Worm (Caenorhabditis elegans) whole organism, L2 larva: ENCODE results near the gene srx-134.

Source experiments
- ama-1 ChIP-seq: fragments of 150-350 bp; optimal IDR thresholded peaks from 2 replicates; lab custom pipeline; 2018; ENCODE audit warnings: inconsistent platforms
- ceh-82 ChIP-seq: fragments of 150-350 bp; optimal IDR thresholded peaks from 2 replicates; lab custom pipeline; 2014; ENCODE audit warnings: missing biosample characterization, missing genetic modification characterization
- dmd-4 ChIP-seq: sonication (generic microtip); optimal IDR thresholded peaks from 2 replicates; lab custom pipeline; 2017; ENCODE audit warnings: missing biosample characterization, missing genetic modification characterization
- egl-27 ChIP-seq: sonication (generic microtip); optimal IDR thresholded peaks from 3 replicates; lab custom pipeline; 2017; ENCODE audit warnings: missing biosample characterization, missing genetic modification reagents, missing genetic modification characterization
- fos-1 ChIP-seq: fragments of 150-350 bp; optimal IDR thresholded peaks from 2 replicates; lab custom pipeline; 2014; ENCODE audit warnings: missing biosample characterization, missing genetic modification characterization
- lin-39 ChIP-seq: fragments of 150-350 bp; optimal IDR thresholded peaks from 2 replicates; lab custom pipeline; 2014; ENCODE audit warnings: missing biosample characterization, missing genetic modification reagents, missing genetic modification characterization
- nhr-10 ChIP-seq: sonication (generic microtip); optimal IDR thresholded peaks from 2 replicates; lab custom pipeline; 2017; ENCODE audit warnings: missing biosample characterization, missing genetic modification characterization
- nhr-237 ChIP-seq: fragments of 150-350 bp; optimal IDR thresholded peaks from 2 replicates; lab custom pipeline; 2014; ENCODE audit warnings: missing biosample characterization, missing genetic modification characterization
- sem-4 ChIP-seq: fragments of 150-350 bp; optimal IDR thresholded peaks from 2 replicates; lab custom pipeline; 2014; ENCODE audit warnings: missing biosample characterization, missing genetic modification reagents, missing genetic modification characterization
- snpc-4 ChIP-seq: fragments of 150-350 bp; optimal IDR thresholded peaks from 2 replicates; lab custom pipeline; 2014; ENCODE audit warnings: missing biosample characterization, missing genetic modification characterization
- unc-55 ChIP-seq: fragments of 150-350 bp; sonication (generic microtip); optimal IDR thresholded peaks from 3 replicates; lab custom pipeline; 2014; ENCODE audit warnings: missing biosample characterization, missing genetic modification reagents, missing genetic modification characterization
- unc-62 ChIP-seq: fragments of 150-350 bp; optimal IDR thresholded peaks from 2 replicates; lab custom pipeline; 2014; ENCODE audit warnings: missing biosample characterization, missing genetic modification reagents, missing genetic modification characterization
- ztf-11 ChIP-seq: sonication (generic microtip); optimal IDR thresholded peaks from 2 replicates; lab custom pipeline; 2017; ENCODE audit warnings: missing biosample characterization, missing genetic modification characterization
- ztf-4 ChIP-seq: fragments of 150-350 bp; optimal IDR thresholded peaks from 2 replicates; lab custom pipeline; 2014; ENCODE audit warnings: missing biosample characterization, missing genetic modification characterization

DNA sequence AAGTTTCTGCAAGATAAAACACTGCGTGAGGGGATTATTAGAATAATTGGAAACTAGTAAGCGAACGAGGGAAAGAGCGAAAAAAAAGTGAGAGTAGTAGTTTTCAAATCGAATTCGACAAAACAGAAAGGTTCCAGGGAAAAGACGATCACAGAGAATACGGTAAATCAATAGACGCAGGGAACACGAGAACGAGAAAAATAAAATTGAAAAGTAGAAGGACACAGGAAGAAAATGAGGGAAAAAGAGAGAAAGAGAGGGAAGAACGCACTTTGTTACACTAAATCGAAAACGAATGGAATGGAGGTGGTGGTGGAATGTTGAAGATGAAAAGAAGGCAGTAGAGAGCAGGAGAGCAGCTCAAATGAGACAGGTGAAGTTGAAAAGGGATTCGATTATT, 49.0 kb downstream of the srx-134 start, which contains the start of gene swan-1:
- TF ChIP-seq ama-1 (lab: Kevin White, UChicago) = no peak
- TF ChIP-seq dmd-4 (tag; lab: Kevin White, UChicago) = no peak
- no peak for TF ChIP-seq ceh-82
- TF ChIP-seq lin-39 = no peak
- TF ChIP-seq snpc-4 = no peak
- TF ChIP-seq ztf-4 (tag; lab: Kevin White, UChicago) = no peak
- no peak for TF ChIP-seq ztf-11 (tag; lab: Kevin White, UChicago)
- TF ChIP-seq egl-27 (tag; lab: Kevin White, UChicago) = no peak
- peak; percentile 16 for TF ChIP-seq sem-4 (tag; lab: Kevin White, UChicago)
- no peak for TF ChIP-seq fos-1
- no peak for TF ChIP-seq unc-62 (GFP tag; lab: Kevin White, UChicago)
- TF ChIP-seq nhr-10 = no peak
- no peak for TF ChIP-seq nhr-237 (tag; lab: Kevin White, UChicago)
- no peak for TF ChIP-seq unc-55 (GFP tag; lab: Kevin White, UChicago)
